Worm (Caenorhabditis elegans): ENCODE results near the gene glrx-5.

The glrx-5 gene

DNA sequence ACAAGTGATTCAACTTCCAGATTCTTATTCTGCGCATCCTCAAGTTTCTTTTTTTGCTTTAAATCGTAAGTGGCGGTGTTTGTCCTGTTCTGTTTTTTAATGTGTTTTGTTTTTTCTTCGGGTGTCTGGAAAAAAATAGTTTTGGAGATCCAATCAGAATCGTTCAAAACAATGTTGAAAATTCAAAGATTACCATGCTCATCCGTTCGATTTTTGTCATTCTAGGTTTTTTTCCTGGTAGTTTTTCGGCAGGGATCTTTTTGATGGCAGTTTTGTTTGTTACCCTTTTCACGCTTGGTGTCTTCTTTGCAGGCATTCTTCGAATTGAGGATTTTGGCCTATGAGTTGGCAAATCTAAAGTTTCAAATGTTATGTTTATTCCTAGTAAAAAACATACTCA lies 17.1 kb downstream of the glrx-5 start:
- no peak for TF ChIP-seq unc-62 (GFP tag; optimal IDR thresholded peaks at IDR 0.05)
- no peak for TF ChIP-seq F16B12.6 (tag; optimal IDR thresholded peaks at IDR 0.05)
- no peak for TF ChIP-seq blmp-1 (tag; optimal IDR thresholded peaks at IDR 0.05)
- no peak for TF ChIP-seq lsy-2 (tag; optimal IDR thresholded peaks at IDR 0.05)
- no peak for TF ChIP-seq C34B4.2 (tag; optimal IDR thresholded peaks at IDR 0.05)
- TF ChIP-seq zag-1 (tag; optimal IDR thresholded peaks at IDR 0.05): no peak
- TF ChIP-seq efl-1 (optimal IDR thresholded peaks at IDR 0.05): no peak
- no peak for TF ChIP-seq efl-1 (GFP tag; optimal IDR thresholded peaks at IDR 0.05 in 1 of 2)
- TF ChIP-seq egl-13 (tag; optimal IDR thresholded peaks at IDR 0.05): no peak
- no peak for TF ChIP-seq sup-37 (GFP tag; optimal IDR thresholded peaks at IDR 0.05)
- TF ChIP-seq C04F5.9 (tag; optimal IDR thresholded peaks at IDR 0.05): no peak

DNA sequence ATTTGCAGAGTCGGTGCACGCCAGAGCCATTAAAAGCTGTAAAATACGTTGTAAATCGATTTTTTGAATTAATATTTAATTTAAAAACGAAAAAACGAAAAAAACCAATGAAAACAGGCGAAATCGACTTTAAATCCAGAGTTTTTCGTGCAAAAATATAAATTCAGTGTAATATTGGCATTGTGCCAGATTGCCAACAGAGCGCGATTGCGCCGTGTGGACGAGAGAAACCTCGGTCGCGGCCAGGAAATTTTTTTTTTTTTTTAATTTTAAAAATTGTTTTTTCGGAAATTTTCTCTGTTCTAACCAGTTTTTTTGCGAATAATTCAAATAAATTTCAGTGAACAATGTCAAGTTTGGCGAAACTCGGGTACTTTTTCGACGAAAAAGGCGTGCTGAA lies 22.4 kb downstream of the glrx-5 start, which contains the start of the genes pph-4.1 and Y75B8A.31:
TSS of gene pph-4.1 (minus strand) at position 36 of the 400 bp plus-strand sequence.
TSS of gene Y75B8A.31 (plus strand) at position 342 of the 400 bp plus-strand sequence.
- no peak for TF ChIP-seq lin-14 (GFP tag; optimal IDR thresholded peaks at IDR 0.05)
- peak; percentile 84 for TF ChIP-seq swsn-7 (tag; optimal IDR thresholded peaks at IDR 0.05)
- TF ChIP-seq lin-15B (tag; optimal IDR thresholded peaks at IDR 0.05): peak; percentile 96
- TF ChIP-seq fkh-8 (tag; optimal IDR thresholded peaks at IDR 0.05): peak; percentile 90
- peak; percentile 95 for TF ChIP-seq nhr-71 (tag; optimal IDR thresholded peaks at IDR 0.05)
- peak; percentile 80 to 83 for TF ChIP-seq efl-1 (optimal IDR thresholded peaks at IDR 0.05)
- peak; percentile 79 to 97 for TF ChIP-seq efl-1 (GFP tag; optimal IDR thresholded peaks at IDR 0.05 in 1 of 2)
- TF ChIP-seq dsc-1 (tag; optimal IDR thresholded peaks at IDR 0.05): peak; percentile 91
- no peak for TF ChIP-seq pqm-1 (tag; optimal IDR thresholded peaks at IDR 0.05)
- peak; percentile 74 for TF ChIP-seq mab-9 (GFP tag; IDR thresholded peaks at IDR 0.05)
- peak; percentile 88 for TF ChIP-seq nhr-20 (tag; optimal IDR thresholded peaks at IDR 0.05)
- TF ChIP-seq lin-13 (GFP tag; optimal IDR thresholded peaks at IDR 0.05): peak; percentile 87
- no peak for TF ChIP-seq fos-1 (tag; optimal IDR thresholded peaks at IDR 0.05)
- peak; percentile 69 for TF ChIP-seq lin-39 (tag; optimal IDR thresholded peaks at IDR 0.05)
- no peak for TF ChIP-seq unc-30 (tag; optimal IDR thresholded peaks at IDR 0.05)
- peak in 1 of 6 experiments; percentile 72 for TF ChIP-seq elt-3 (tag; optimal IDR thresholded peaks at IDR 0.05)
- TF ChIP-seq nhr-90 (tag; optimal IDR thresholded peaks at IDR 0.05; ENCODE audit: poor library complexity): peak; percentile 93
- TF ChIP-seq alr-1 (tag; optimal IDR thresholded peaks at IDR 0.05; ENCODE audit: borderline replicate concordance): no peak
- TF ChIP-seq vab-15 (tag; optimal IDR thresholded peaks at IDR 0.05): peak; percentile 44
- peak; percentile 1 for TF ChIP-seq zip-4 (GFP tag; optimal IDR thresholded peaks at IDR 0.05)
- peak; percentile 78 for TF ChIP-seq isw-1 (GFP tag; IDR thresholded peaks at IDR 0.05)
- no peak for TF ChIP-seq C34B4.2 (tag; optimal IDR thresholded peaks at IDR 0.05)
- TF ChIP-seq ceh-8 (GFP tag; optimal IDR thresholded peaks at IDR 0.05): no peak
- TF ChIP-seq dpl-1 (GFP tag; optimal IDR thresholded peaks at IDR 0.05): peak; percentile 73 to 83 (median 75)
- peak in 1 of 2 experiments; percentile 87 for TF ChIP-seq ztf-11 (tag; optimal IDR thresholded peaks at IDR 0.05)
- TF ChIP-seq pax-3 (tag; optimal IDR thresholded peaks at IDR 0.05): peak; percentile 87
- peak; percentile 73 for TF ChIP-seq blmp-1 (tag; optimal IDR thresholded peaks at IDR 0.05)
- no peak for TF ChIP-seq aha-1 (tag; optimal IDR thresholded peaks at IDR 0.05)
- TF ChIP-seq grh-1 (GFP tag; IDR thresholded peaks at IDR 0.05): peak; percentile 46; the same call in 1 of the 2 replicates
- peak; percentile 51 for TF ChIP-seq jun-1 (tag; optimal IDR thresholded peaks at IDR 0.05)
- TF ChIP-seq hpl-2 (GFP tag; optimal IDR thresholded peaks at IDR 0.05): peak; percentile 21
- peak; percentile 59 for TF ChIP-seq snpc-4 (tag; optimal IDR thresholded peaks at IDR 0.05)
- TF ChIP-seq hlh-17 (GFP tag; optimal IDR thresholded peaks at IDR 0.05; ENCODE audit: borderline replicate concordance): no peak
- TF ChIP-seq nhr-19 (GFP tag; conservative IDR thresholded peaks at IDR 0.05): peak; percentile 85
- TF ChIP-seq unc-98 (GFP tag; IDR thresholded peaks at IDR 0.05): peak; percentile 85
- peak; percentile 58 for TF ChIP-seq Y116A8C.19 (tag; optimal IDR thresholded peaks at IDR 0.05; ENCODE audit: borderline replicate concordance)
- peak; percentile 73 for TF ChIP-seq C04F5.9 (tag; optimal IDR thresholded peaks at IDR 0.05)
- TF ChIP-seq rnt-1 (tag; optimal IDR thresholded peaks at IDR 0.05): peak; percentile 98
- TF ChIP-seq irx-1 (tag; optimal IDR thresholded peaks at IDR 0.05): peak; percentile 88
- TF ChIP-seq lsy-2 (tag; optimal IDR thresholded peaks at IDR 0.05): peak; percentile 86 to 89
- peak; percentile 80 to 89 (median 88) for TF ChIP-seq ceh-82 (tag; optimal IDR thresholded peaks at IDR 0.05)
- no peak for TF ChIP-seq ces-1 (GFP tag; optimal IDR thresholded peaks at IDR 0.05)
- peak; percentile 83 for TF ChIP-seq fkh-4 (tag; optimal IDR thresholded peaks at IDR 0.05; ENCODE audit: borderline replicate concordance)
- peak; percentile 19 for TF ChIP-seq nhr-77 (tag; optimal IDR thresholded peaks at IDR 0.05)
- no peak for TF ChIP-seq hlh-4 (tag; optimal IDR thresholded peaks at IDR 0.05)
